Worm (Caenorhabditis elegans): ENCODE data around the gene C52E2.4.

ce11 chrII:1842894-1843293 lies at the start of gene C52E2.4, which contains the start of gene C52E2.5:
- TF ChIP-seq bed-3 (GFP tag; optimal IDR thresholded peaks at IDR 0.05) (no peak), sptf-1 (tag; optimal IDR thresholded peaks at IDR 0.05) (no peak), nhr-76 (tag; optimal IDR thresholded peaks at IDR 0.05) (no peak), unc-39 (tag; optimal IDR thresholded peaks at IDR 0.05) (no peak), ceh-39 (tag; optimal IDR thresholded peaks at IDR 0.05) (no peak), lsy-2 (tag; optimal IDR thresholded peaks at IDR 0.05) (no peak), elt-3 (tag; optimal IDR thresholded peaks at IDR 0.05) (no peak), elt-1 (tag; optimal IDR thresholded peaks at IDR 0.05; ENCODE audit: borderline replicate concordance, insufficient read depth) (no peak), ztf-11 (tag; optimal IDR thresholded peaks at IDR 0.05) (no peak), lin-13 (tag; optimal IDR thresholded peaks at IDR 0.05) (no peak), nhr-28 (tag; optimal IDR thresholded peaks at IDR 0.05) (no peak), ces-1 (GFP tag; optimal IDR thresholded peaks at IDR 0.05) (no peak), mab-5 (tag; optimal IDR thresholded peaks at IDR 0.05) (no peak)

Data from whole organism, mixed stage, embryonic.